Worm (Caenorhabditis elegans) whole organism, mixed stage, embryonic: ENCODE data around the gene C04A11.1.

Source experiments
- elt-3 ChIP-seq: fragments of 150-350 bp; optimal IDR thresholded peaks from 2 replicates; lab custom pipeline; 2014; ENCODE audit warnings: missing biosample characterization, missing genetic modification characterization
- lsy-2 ChIP-seq: fragments of 150-350 bp; optimal IDR thresholded peaks from 2 replicates; lab custom pipeline; 2014; ENCODE audit warnings: missing biosample characterization, missing genetic modification characterization
- nhr-76 ChIP-seq: sonication (generic microtip); optimal IDR thresholded peaks from 2 replicates; lab custom pipeline; 2017; ENCODE audit warnings: missing biosample characterization, missing genetic modification characterization
- sptf-1 ChIP-seq: sonication (generic microtip); optimal IDR thresholded peaks from 2 replicates; lab custom pipeline; 2017; ENCODE audit warnings: mild to moderate bottlenecking, missing genetic modification characterization, moderate library complexity, missing compliant biosample characterization
- unc-120 ChIP-seq: sonication (generic microtip); optimal IDR thresholded peaks from 2 replicates; lab custom pipeline; 2017; ENCODE audit warnings: missing genetic modification characterization, missing compliant biosample characterization; ENCODE audit not compliant: poor library complexity, severe bottlenecking
- unc-62 ChIP-seq: fragments of 150-350 bp; optimal IDR thresholded peaks from 2 replicates; lab custom pipeline; 2014; ENCODE audit warnings: missing biosample characterization, missing genetic modification reagents, missing genetic modification characterization
- ztf-11 ChIP-seq: fragments of 150-350 bp; optimal IDR thresholded peaks from 2 replicates; lab custom pipeline; 2014; ENCODE audit warnings: missing biosample characterization, missing genetic modification characterization

- TF ChIP-seq elt-3 (tag; lab: Kevin White, UChicago) (no peak), lsy-2 (tag; lab: Kevin White, UChicago) (no peak), unc-120 (tag; lab: Kevin White, UChicago) (no peak), nhr-76 (tag; lab: Kevin White, UChicago) (no peak), sptf-1 (no peak), ztf-11 (no peak), unc-62 (GFP tag; lab: Kevin White, UChicago) (no peak)
Observed at ce11 chrX:13650799-13651198, 9.5 kb upstream of the C04A11.1 start, which contains the start of gene C40C9.4.
